Fruit fly (Drosophila melanogaster): ENCODE data around the gene Coq4.

DNA sequence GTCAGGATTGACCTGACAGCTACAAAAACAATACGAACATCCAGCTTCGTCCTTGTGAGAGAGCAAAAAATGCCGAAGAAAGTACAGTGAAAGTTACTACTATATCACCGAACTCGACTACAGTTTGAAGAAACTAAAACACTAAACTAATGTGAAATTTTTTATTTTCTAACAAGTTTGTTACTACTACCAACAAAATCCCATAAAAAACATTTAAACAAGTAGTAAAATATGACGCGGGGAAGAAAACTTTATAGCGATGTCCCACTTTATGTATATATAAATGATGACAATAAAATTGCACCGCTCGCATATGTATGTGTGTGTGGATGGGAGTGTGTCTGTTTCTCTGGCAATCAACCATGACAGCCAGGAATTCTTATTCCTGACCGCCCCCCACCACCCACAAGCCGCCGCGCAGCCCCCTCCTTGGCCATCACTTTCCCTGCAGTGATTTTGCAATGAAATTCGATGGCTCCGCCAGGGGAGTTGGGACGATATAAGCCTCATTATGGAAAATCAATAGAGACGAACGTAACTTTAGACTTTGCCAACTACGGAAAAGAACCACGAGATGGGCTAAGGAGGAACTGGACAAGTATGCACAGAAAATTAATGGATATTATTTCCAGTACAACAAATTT lies 28.1 kb upstream of the Coq4 start:
- TF ChIP-seq CG8281 (tag; optimal IDR thresholded peaks at IDR 0.05): no peak
- no peak for TF ChIP-seq ato (GFP tag; IDR thresholded peaks at IDR 0.05; ENCODE audit: partially characterized antibody)
- no peak for TF ChIP-seq br (optimal IDR thresholded peaks at IDR 0.05)
- TF ChIP-seq Sin3A (optimal IDR thresholded peaks at IDR 0.05): no peak
